Worm (Caenorhabditis elegans): Measurements from ENCODE around the gene mrpl-21.

Gene mrpl-21

DNA sequence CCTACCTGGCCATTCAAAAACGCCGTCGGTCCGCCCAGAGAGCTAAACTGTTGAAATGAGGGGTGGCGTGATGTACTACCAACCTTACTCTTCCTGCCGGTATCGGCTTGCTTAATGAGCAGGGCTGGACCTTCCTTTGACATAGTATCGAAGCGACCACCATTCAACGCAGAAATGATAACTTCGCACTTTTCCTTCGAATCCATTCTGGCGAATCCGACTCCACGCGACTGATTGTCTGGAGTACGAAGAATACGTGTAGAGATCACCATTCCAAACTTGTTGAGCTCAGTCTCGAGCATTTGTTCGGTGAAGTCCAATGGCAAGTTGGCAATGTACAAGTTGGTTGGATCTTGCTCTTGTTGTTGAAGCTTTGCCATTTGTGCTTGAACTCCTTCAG, 34.8 kb upstream of the mrpl-21 start:
- TF ChIP-seq Y116A8C.19 (tag; optimal IDR thresholded peaks at IDR 0.05; ENCODE audit: borderline replicate concordance) (no peak), efl-1 (optimal IDR thresholded peaks at IDR 0.05) (no peak), efl-1 (GFP tag; optimal IDR thresholded peaks at IDR 0.05 in 1 of 2) (peak in 1 of 2 experiments; percentile 92)

DNA sequence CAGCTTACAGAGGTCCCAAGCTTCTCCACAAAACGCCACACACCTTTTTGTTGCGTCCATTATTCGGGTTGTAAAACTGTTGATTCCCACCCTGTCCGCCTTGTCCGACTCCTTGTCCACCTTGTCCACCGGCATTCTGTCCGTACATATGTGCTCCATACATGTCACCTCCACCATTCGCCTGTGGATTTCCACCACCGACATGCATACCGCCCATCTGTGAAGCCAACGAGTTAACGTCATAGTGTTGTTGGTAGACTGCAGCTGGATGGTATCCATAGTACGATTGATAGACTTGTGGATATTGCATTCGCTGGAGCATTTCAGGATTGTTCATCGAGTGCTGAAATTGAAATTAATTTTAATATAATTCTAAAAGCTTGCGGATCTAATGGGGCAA, 34.4 kb upstream of the mrpl-21 start:
- TF ChIP-seq isw-1 (GFP tag; IDR thresholded peaks at IDR 0.05) (no peak), nhr-11 (tag; optimal IDR thresholded peaks at IDR 0.05) (no peak), sptf-1 (tag; optimal IDR thresholded peaks at IDR 0.05) (no peak), xbp-1 (tag; optimal IDR thresholded peaks at IDR 0.05) (no peak), tlp-1 (tag; optimal IDR thresholded peaks at IDR 0.05) (no peak), nhr-85 (tag) (no peak), zip-4 (GFP tag; optimal IDR thresholded peaks at IDR 0.05) (no peak)

DNA sequence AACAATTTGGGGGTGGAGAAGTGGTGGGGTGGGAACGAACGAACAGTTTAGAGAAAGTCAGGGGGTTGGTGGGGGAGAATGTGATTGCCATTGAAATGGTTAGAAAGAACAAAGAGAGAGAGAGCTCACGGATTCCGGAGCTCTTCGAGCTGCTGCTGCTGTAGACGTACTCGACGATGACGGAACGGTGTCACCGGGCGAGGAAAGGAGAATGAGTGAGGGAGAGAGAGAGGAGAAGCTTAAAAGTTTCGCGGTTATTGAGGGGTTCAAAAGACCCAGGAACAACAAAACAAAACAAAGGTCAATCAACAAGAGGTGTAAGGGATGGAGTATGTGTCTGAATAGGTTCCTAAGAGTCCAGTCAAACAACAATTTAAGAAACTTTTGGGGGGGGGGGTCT, 32.9 kb upstream of the mrpl-21 start:
- TF ChIP-seq Y116A8C.19 (tag; optimal IDR thresholded peaks at IDR 0.05; ENCODE audit: borderline replicate concordance): no peak
- TF ChIP-seq blmp-1 (tag; optimal IDR thresholded peaks at IDR 0.05): no peak
- no peak for TF ChIP-seq vab-15 (tag; optimal IDR thresholded peaks at IDR 0.05)
- TF ChIP-seq lin-39 (tag; optimal IDR thresholded peaks at IDR 0.05): no peak
- TF ChIP-seq ceh-82 (tag; optimal IDR thresholded peaks at IDR 0.05): no peak
- TF ChIP-seq lir-3 (tag; optimal IDR thresholded peaks at IDR 0.05; ENCODE audit: poor library complexity): no peak

DNA sequence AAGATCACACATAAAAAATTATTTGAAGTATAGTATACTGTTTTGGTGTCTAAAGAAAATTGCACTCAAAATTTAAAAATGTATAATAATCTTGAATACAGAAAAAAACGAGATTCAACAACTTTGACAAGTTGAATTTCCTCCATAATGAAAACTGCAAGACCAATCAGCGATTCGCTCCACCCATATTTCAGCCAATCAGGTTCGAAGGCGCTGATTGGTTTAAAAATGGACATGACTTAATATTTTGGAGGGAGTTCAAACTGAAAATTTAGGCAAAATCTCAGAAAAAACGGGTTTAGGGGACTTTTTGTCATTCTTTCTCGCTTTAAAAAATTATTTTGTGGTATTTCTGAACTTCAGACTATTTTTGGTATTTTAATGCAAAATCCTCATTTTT, 32.3 kb upstream of the mrpl-21 start:
- no peak for TF ChIP-seq ets-5 (GFP tag; IDR thresholded peaks at IDR 0.05)
- no peak for TF ChIP-seq elt-2 (tag; optimal IDR thresholded peaks at IDR 0.05)
- no peak for TF ChIP-seq irx-1 (tag; optimal IDR thresholded peaks at IDR 0.05)
- no peak for TF ChIP-seq rnt-1 (tag; optimal IDR thresholded peaks at IDR 0.05)
- no peak for TF ChIP-seq lin-39 (tag; optimal IDR thresholded peaks at IDR 0.05)
- no peak for TF ChIP-seq lin-35 (GFP tag; optimal IDR thresholded peaks at IDR 0.05)
- no peak for TF ChIP-seq fos-1 (tag; optimal IDR thresholded peaks at IDR 0.05)
- peak; percentile 14 to 55 (median 50) for TF ChIP-seq dpl-1 (GFP tag; optimal IDR thresholded peaks at IDR 0.05)
- TF ChIP-seq efl-1 (optimal IDR thresholded peaks at IDR 0.05): peak in 1 of 2 experiments; percentile 38
- peak; percentile 54 to 96 for TF ChIP-seq efl-1 (GFP tag; optimal IDR thresholded peaks at IDR 0.05 in 1 of 2)
- no peak for TF ChIP-seq ama-1 (optimal IDR thresholded peaks at IDR 0.05)
- no peak for TF ChIP-seq zag-1 (tag; optimal IDR thresholded peaks at IDR 0.05)
- no peak for TF ChIP-seq fkh-8 (tag; optimal IDR thresholded peaks at IDR 0.05)
- peak; percentile 31 for TF ChIP-seq nhr-85 (tag)
- no peak for TF ChIP-seq isw-1 (GFP tag; IDR thresholded peaks at IDR 0.05)
- no peak for TF ChIP-seq nhr-71 (tag; optimal IDR thresholded peaks at IDR 0.05)
- no peak for TF ChIP-seq hlh-17 (GFP tag; optimal IDR thresholded peaks at IDR 0.05; ENCODE audit: borderline replicate concordance)
- TF ChIP-seq hlh-4 (tag; optimal IDR thresholded peaks at IDR 0.05): no peak
- TF ChIP-seq lsy-2 (tag; optimal IDR thresholded peaks at IDR 0.05): peak in 1 of 2 experiments; percentile 14
- TF ChIP-seq egl-27 (tag; optimal IDR thresholded peaks at IDR 0.05): no peak
- peak; percentile 47 for TF ChIP-seq xbp-1 (tag; optimal IDR thresholded peaks at IDR 0.05)

DNA sequence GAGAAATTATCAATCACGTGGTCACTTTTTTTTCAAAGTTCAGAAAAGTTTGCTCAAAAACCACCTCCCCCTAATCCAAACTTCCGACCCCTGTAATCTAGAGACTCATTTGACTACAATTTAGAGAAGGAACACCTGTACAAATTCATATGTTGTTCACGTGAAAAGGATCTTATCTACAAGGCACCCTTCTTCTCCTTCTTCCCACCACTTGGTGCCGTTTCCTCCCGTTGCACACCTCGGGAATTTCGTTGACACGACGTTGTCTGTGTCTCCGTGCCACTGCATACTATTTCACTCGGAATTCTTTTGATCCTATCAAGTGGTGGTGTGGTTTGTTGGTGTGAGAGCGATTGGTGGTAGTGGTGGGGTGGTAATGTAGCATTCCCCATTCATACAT, 31.2 kb upstream of the mrpl-21 start:
- TF ChIP-seq nhr-76 (tag; optimal IDR thresholded peaks at IDR 0.05): no peak
- TF ChIP-seq efl-1 (optimal IDR thresholded peaks at IDR 0.05): no peak
- TF ChIP-seq efl-1 (GFP tag; optimal IDR thresholded peaks at IDR 0.05 in 1 of 2): peak in 1 of 2 experiments; percentile 49
- TF ChIP-seq lin-14 (GFP tag; optimal IDR thresholded peaks at IDR 0.05): peak; percentile 12
- TF ChIP-seq aly-2 (tag; optimal IDR thresholded peaks at IDR 0.05): no peak
- no peak for TF ChIP-seq unc-62 (GFP tag; optimal IDR thresholded peaks at IDR 0.05)
- no peak for TF ChIP-seq mep-1 (tag; optimal IDR thresholded peaks at IDR 0.05)
- no peak for TF ChIP-seq mdl-1 (tag; optimal IDR thresholded peaks at IDR 0.05)
- no peak for TF ChIP-seq ceh-90 (tag; optimal IDR thresholded peaks at IDR 0.05)

All from whole organism, L1 larva.